Worm (Caenorhabditis elegans): Measurements from ENCODE around the gene mrpl-28.

- TF ChIP-seq sdz-12 (GFP tag; optimal IDR thresholded peaks at IDR 0.05) (no peak), unc-62 (GFP tag; optimal IDR thresholded peaks at IDR 0.05 in 1 of 2) (peak in 1 of 2 experiments; percentile 95), unc-62 (tag; optimal IDR thresholded peaks at IDR 0.05) (no peak), ceh-28 (tag; optimal IDR thresholded peaks at IDR 0.05) (no peak), mep-1 (tag; optimal IDR thresholded peaks at IDR 0.05) (no peak), nhr-76 (tag; optimal IDR thresholded peaks at IDR 0.05) (no peak)
These were observed 4.3 kb downstream of the mrpl-28 start for ce11 chrII:151495-151894.
